Worm (Caenorhabditis elegans): Measurements from ENCODE around the gene mxl-1.

The mxl-1 gene

ce11 chrV:11254980-11255379 is 10.3 kb downstream of the mxl-1 start, which contains the start of gene srsx-31:
Gene srsx-31, minus strand, starts transcription at chrV:11255080.
- TF ChIP-seq unc-39 (tag; optimal IDR thresholded peaks at IDR 0.05) (no peak), mls-2 (tag; optimal IDR thresholded peaks at IDR 0.05) (no peak), lin-32 (GFP tag; optimal IDR thresholded peaks at IDR 0.05) (no peak), flh-1 (GFP tag; optimal IDR thresholded peaks at IDR 0.05) (no peak), ces-1 (GFP tag; optimal IDR thresholded peaks at IDR 0.05) (no peak), sem-2 (GFP tag; optimal IDR thresholded peaks at IDR 0.05) (no peak), hlh-1 (tag; optimal IDR thresholded peaks at IDR 0.05) (no peak), elt-3 (tag; optimal IDR thresholded peaks at IDR 0.05) (no peak), snpc-4 (tag; optimal IDR thresholded peaks at IDR 0.05) (no peak), blmp-1 (tag; optimal IDR thresholded peaks at IDR 0.05) (no peak)

- TF ChIP-seq snpc-4 (tag; optimal IDR thresholded peaks at IDR 0.05) (no peak), nhr-237 (tag; optimal IDR thresholded peaks at IDR 0.05) (no peak), lin-32 (GFP tag; optimal IDR thresholded peaks at IDR 0.05) (no peak), ceh-83 (GFP tag; optimal IDR thresholded peaks at IDR 0.05) (no peak), flh-1 (GFP tag; optimal IDR thresholded peaks at IDR 0.05) (no peak), pha-4 (tag; optimal IDR thresholded peaks at IDR 0.05) (no peak), sptf-1 (tag; optimal IDR thresholded peaks at IDR 0.05) (no peak), elt-1 (tag; optimal IDR thresholded peaks at IDR 0.05; ENCODE audit: borderline replicate concordance, insufficient read depth) (no peak), hlh-1 (tag; optimal IDR thresholded peaks at IDR 0.05) (no peak), mep-1 (tag; optimal IDR thresholded peaks at IDR 0.05) (no peak)
Observed at ce11 chrV:11258896-11259295, 14.3 kb downstream of the mxl-1 start, which contains the start of gene lgc-36. Gene lgc-36, minus strand, starts transcription at chrV:11258996.

- TF ChIP-seq lsy-2 (tag; optimal IDR thresholded peaks at IDR 0.05) (no peak), lin-32 (GFP tag; optimal IDR thresholded peaks at IDR 0.05) (no peak), pha-4 (tag; optimal IDR thresholded peaks at IDR 0.05) (no peak), nhr-237 (tag; optimal IDR thresholded peaks at IDR 0.05) (no peak), ztf-11 (tag; optimal IDR thresholded peaks at IDR 0.05) (no peak), ceh-39 (tag; optimal IDR thresholded peaks at IDR 0.05) (no peak), unc-62 (GFP tag; optimal IDR thresholded peaks at IDR 0.05) (no peak), elt-1 (tag; optimal IDR thresholded peaks at IDR 0.05; ENCODE audit: borderline replicate concordance, insufficient read depth) (no peak), nhr-28 (tag; optimal IDR thresholded peaks at IDR 0.05) (no peak), mep-1 (tag; optimal IDR thresholded peaks at IDR 0.05) (no peak), drap-1 (GFP tag; optimal IDR thresholded peaks at IDR 0.05) (no peak), nhr-76 (tag; optimal IDR thresholded peaks at IDR 0.05) (no peak), snpc-4 (tag; optimal IDR thresholded peaks at IDR 0.05) (no peak), unc-120 (tag; optimal IDR thresholded peaks at IDR 0.05; ENCODE audit: poor library complexity, severe bottlenecking) (no peak), ham-2 (GFP tag; optimal IDR thresholded peaks at IDR 0.05) (no peak), lin-13 (tag; optimal IDR thresholded peaks at IDR 0.05) (no peak), sem-2 (GFP tag; optimal IDR thresholded peaks at IDR 0.05) (no peak), sptf-1 (tag; optimal IDR thresholded peaks at IDR 0.05) (no peak)
Observed at ce11 chrV:11260622-11261021, 16.0 kb downstream of the mxl-1 start, which contains the start of gene F07B10.7. Gene F07B10.7, minus strand, starts transcription at chrV:11260722.

- TF ChIP-seq lsy-2 (tag; optimal IDR thresholded peaks at IDR 0.05), result no peak
- TF ChIP-seq flh-1 (GFP tag; optimal IDR thresholded peaks at IDR 0.05), result no peak
- no peak for TF ChIP-seq ceh-39 (tag; optimal IDR thresholded peaks at IDR 0.05)
- TF ChIP-seq mab-5 (tag; optimal IDR thresholded peaks at IDR 0.05), result no peak
Observed at ce11 chrV:11263025-11263424, 18.4 kb downstream of the mxl-1 start, which contains the start of gene F07B10.4. Gene F07B10.4, minus strand, starts transcription at chrV:11263125.

- no peak for TF ChIP-seq unc-120 (tag; optimal IDR thresholded peaks at IDR 0.05; ENCODE audit: poor library complexity, severe bottlenecking)
- no peak for TF ChIP-seq unc-39 (tag; optimal IDR thresholded peaks at IDR 0.05)
- TF ChIP-seq nhr-2 (tag; optimal IDR thresholded peaks at IDR 0.05), result no peak
- TF ChIP-seq ztf-11 (tag; optimal IDR thresholded peaks at IDR 0.05), result no peak
- no peak for TF ChIP-seq nhr-76 (tag; optimal IDR thresholded peaks at IDR 0.05)
- TF ChIP-seq ceh-43 (GFP tag; optimal IDR thresholded peaks at IDR 0.05), result no peak
- no peak for TF ChIP-seq nhr-237 (tag; optimal IDR thresholded peaks at IDR 0.05)
- TF ChIP-seq zip-8 (tag; optimal IDR thresholded peaks at IDR 0.05), result no peak
- TF ChIP-seq blmp-1 (tag; optimal IDR thresholded peaks at IDR 0.05), result no peak
- no peak for TF ChIP-seq snpc-4 (tag; optimal IDR thresholded peaks at IDR 0.05)
Observed at ce11 chrV:11265482-11265881, 20.8 kb downstream of the mxl-1 start, which contains the start of gene cln-3.1. Gene cln-3.1, minus strand, starts transcription at chrV:11265652.
